Worm (Caenorhabditis elegans): ENCODE measurements around the gene fbxa-88.

The fbxa-88 gene

ce11 chrV:16142371-16142770 is 545 bp downstream of the fbxa-88 start, which contains the start of gene fbxa-18:
Gene fbxa-18, plus strand, starts transcription at chrV:16142671.
- TF ChIP-seq mdl-1 (tag; optimal IDR thresholded peaks at IDR 0.05) = no peak
- TF ChIP-seq ceh-16 (tag; optimal IDR thresholded peaks at IDR 0.05) = no peak
- TF ChIP-seq ztf-4 (tag; optimal IDR thresholded peaks at IDR 0.05) = no peak
- TF ChIP-seq ztf-1 (GFP tag; conservative IDR thresholded peaks at IDR 0.05) = no peak
- TF ChIP-seq nhr-237 (tag; optimal IDR thresholded peaks at IDR 0.05) = no peak
- TF ChIP-seq nhr-12 (tag; optimal IDR thresholded peaks at IDR 0.05) = no peak
- TF ChIP-seq unc-39 (tag; optimal IDR thresholded peaks at IDR 0.05) = no peak
- no peak for TF ChIP-seq aly-2 (tag; optimal IDR thresholded peaks at IDR 0.05)
- TF ChIP-seq nhr-21 (tag; optimal IDR thresholded peaks at IDR 0.05) = no peak
- no peak for TF ChIP-seq mbf-1 (tag; optimal IDR thresholded peaks at IDR 0.05)
- TF ChIP-seq C34F6.9 (tag; optimal IDR thresholded peaks at IDR 0.05) = no peak
- TF ChIP-seq ZK546.5 (tag; optimal IDR thresholded peaks at IDR 0.05) = no peak
- no peak for TF ChIP-seq nhr-10 (tag; optimal IDR thresholded peaks at IDR 0.05)
- TF ChIP-seq nhr-23 (tag; optimal IDR thresholded peaks at IDR 0.05) = no peak
- TF ChIP-seq mab-5 (tag; optimal IDR thresholded peaks at IDR 0.05) = no peak
- TF ChIP-seq ztf-11 (tag; optimal IDR thresholded peaks at IDR 0.05) = no peak
- no peak for TF ChIP-seq fos-1 (tag; optimal IDR thresholded peaks at IDR 0.05)
- TF ChIP-seq unc-62 (GFP tag; optimal IDR thresholded peaks at IDR 0.05) = no peak
- TF ChIP-seq ama-1 (optimal IDR thresholded peaks at IDR 0.05) = no peak

ce11 chrV:16141071-16141470 is 1.8 kb downstream of the fbxa-88 start, which contains the start of gene clc-32:
Gene clc-32, minus strand, starts transcription at chrV:16141171.
- no peak for TF ChIP-seq nhr-23 (tag; optimal IDR thresholded peaks at IDR 0.05)
- TF ChIP-seq fos-1 (tag; optimal IDR thresholded peaks at IDR 0.05) = no peak

ce11 chrV:16139529-16139928 is 3.4 kb downstream of the fbxa-88 start, which contains the start of gene clc-11:
Gene clc-11, minus strand, starts transcription at chrV:16139629.
- no peak for TF ChIP-seq ztf-11 (tag; optimal IDR thresholded peaks at IDR 0.05)
- no peak for TF ChIP-seq gmeb-1 (tag; optimal IDR thresholded peaks at IDR 0.05)
- no peak for TF ChIP-seq aly-2 (tag; optimal IDR thresholded peaks at IDR 0.05)
- no peak for TF ChIP-seq unc-62 (GFP tag; optimal IDR thresholded peaks at IDR 0.05)
- TF ChIP-seq fos-1 (tag; optimal IDR thresholded peaks at IDR 0.05) = peak; percentile 31

ce11 chrV:16137043-16137442 is 5.9 kb downstream of the fbxa-88 start, which contains the start of gene F44G3.7:
Gene F44G3.7, minus strand, starts transcription at chrV:16137143.
- TF ChIP-seq nhr-129 (tag; optimal IDR thresholded peaks at IDR 0.05) (no peak), nhr-77 (tag; optimal IDR thresholded peaks at IDR 0.05) (no peak), lin-39 (tag; optimal IDR thresholded peaks at IDR 0.05) (no peak), ZK546.5 (tag; optimal IDR thresholded peaks at IDR 0.05) (no peak)

- TF ChIP-seq ztf-11 (tag; optimal IDR thresholded peaks at IDR 0.05) = no peak
- no peak for TF ChIP-seq nhr-11 (tag; optimal IDR thresholded peaks at IDR 0.05)
- TF ChIP-seq nhr-12 (tag; optimal IDR thresholded peaks at IDR 0.05) = no peak
- no peak for TF ChIP-seq sma-3 (GFP tag; optimal IDR thresholded peaks at IDR 0.05)
- TF ChIP-seq nhr-6 (tag; optimal IDR thresholded peaks at IDR 0.05) = no peak
Observed at ce11 chrV:16132705-16133104, 10.2 kb downstream of the fbxa-88 start, which contains the start of gene fbxa-144. Gene fbxa-144, minus strand, starts transcription at chrV:16132805.

- no peak for TF ChIP-seq nhr-11 (tag; optimal IDR thresholded peaks at IDR 0.05)
- TF ChIP-seq lin-39 (tag; optimal IDR thresholded peaks at IDR 0.05) = no peak
- peak; percentile 38 for TF ChIP-seq nhr-129 (tag; optimal IDR thresholded peaks at IDR 0.05)
- no peak for TF ChIP-seq unc-62 (GFP tag; optimal IDR thresholded peaks at IDR 0.05)
Observed at ce11 chrV:16132215-16132614, 10.7 kb downstream of the fbxa-88 start.

ce11 chrV:16131249-16131648 is 11.7 kb downstream of the fbxa-88 start, which contains the start of gene fbxa-142:
Gene fbxa-142, minus strand, starts transcription at chrV:16131349.
- TF ChIP-seq mab-5 (tag; optimal IDR thresholded peaks at IDR 0.05) (no peak), ceh-82 (tag; optimal IDR thresholded peaks at IDR 0.05) (no peak), alr-1 (tag; optimal IDR thresholded peaks at IDR 0.05) (no peak), ztf-11 (tag; optimal IDR thresholded peaks at IDR 0.05) (no peak), unc-39 (tag; optimal IDR thresholded peaks at IDR 0.05) (no peak), lin-13 (GFP tag; optimal IDR thresholded peaks at IDR 0.05) (no peak), fos-1 (tag; optimal IDR thresholded peaks at IDR 0.05) (no peak), nhr-11 (tag; optimal IDR thresholded peaks at IDR 0.05) (no peak), sma-9 (GFP tag; optimal IDR thresholded peaks at IDR 0.05) (no peak), sma-9 (tag; optimal IDR thresholded peaks at IDR 0.05) (no peak), Y55F3AM.14 (GFP tag; optimal IDR thresholded peaks at IDR 0.05) (no peak), blmp-1 (tag; optimal IDR thresholded peaks at IDR 0.05; ENCODE audit: insufficient read depth) (no peak), egl-27 (tag; optimal IDR thresholded peaks at IDR 0.05) (no peak), nhr-237 (tag; optimal IDR thresholded peaks at IDR 0.05) (no peak), gmeb-1 (tag; optimal IDR thresholded peaks at IDR 0.05) (no peak)
